Fruit fly (Drosophila melanogaster) Kc167 (cell line): ENCODE measurements around the gene CG6878.

Source experiments
- Myc ChIP-seq: fragments of >200 bp; optimal IDR thresholded peaks from 2 replicates; lab custom pipeline; 2017; ENCODE audit warnings: missing external identifiers
- Sin3A ChIP-seq: fragments of >200 bp; optimal IDR thresholded peaks from 2 replicates; lab custom pipeline; 2018; ENCODE audit warnings: missing external identifiers
- h ChIP-seq: fragments of >200 bp; optimal IDR thresholded peaks from 3 replicates; lab custom pipeline; 2018; ENCODE audit warnings: missing external identifiers
- insv ChIP-seq: fragments of >200 bp; optimal IDR thresholded peaks from 3 replicates; lab custom pipeline; 2018; ENCODE audit warnings: missing external identifiers
- psq ChIP-seq: fragments of >200 bp; optimal IDR thresholded peaks from 2 replicates; lab custom pipeline; 2017; ENCODE audit warnings: missing external identifiers
- ttk ChIP-seq: sonication (Bioruptor generic); optimal IDR thresholded peaks from 2 replicates; lab custom pipeline; 2017; ENCODE audit warnings: missing external identifiers

Gene CG6878

DNA sequence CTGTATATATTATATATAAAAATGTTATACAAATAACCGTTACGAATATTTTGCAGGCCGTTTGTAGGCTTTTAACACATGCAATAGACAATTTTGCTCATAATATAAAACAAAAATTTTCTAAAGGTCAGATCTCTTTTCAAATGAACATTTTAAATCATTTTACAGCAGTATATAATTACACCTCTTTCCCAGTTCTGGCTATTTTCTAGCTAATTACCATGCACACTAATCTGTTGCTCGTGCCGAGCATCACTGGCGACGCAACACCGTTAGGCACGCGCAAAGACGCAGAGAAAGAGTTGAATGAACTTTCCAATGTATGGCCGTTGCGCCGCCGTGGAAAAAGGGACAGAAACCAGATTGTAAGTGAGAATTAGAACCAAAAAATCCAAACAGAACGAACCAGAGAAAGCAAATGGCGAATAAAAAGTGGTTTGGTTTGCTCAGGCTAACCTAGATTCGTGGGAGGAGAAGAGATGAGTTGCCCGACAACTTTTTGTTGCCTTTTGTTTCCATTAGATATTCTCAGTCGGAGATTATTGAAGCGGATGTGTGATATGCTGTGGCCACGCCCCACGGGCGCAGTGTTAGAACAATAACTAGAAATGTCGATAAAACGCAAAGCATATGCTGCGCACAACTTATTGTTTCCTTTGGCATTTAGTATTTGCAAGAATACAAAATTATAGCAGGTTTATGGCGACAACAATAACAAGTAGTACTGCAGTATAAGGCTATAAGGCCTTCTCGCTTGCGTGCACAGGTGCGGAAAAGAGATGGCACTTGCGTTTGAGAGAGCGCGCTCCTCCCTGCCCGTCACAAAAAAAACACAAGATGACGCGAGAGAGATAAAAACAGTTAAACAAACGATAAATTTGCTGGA lies 20.3 kb upstream of the CG6878 start:
- TF ChIP-seq psq (lab: Kevin White, UChicago) (no peak), Myc (no peak), h (lab: Kevin White, UChicago) (no peak), insv (no peak), ttk (lab: Kevin White, UChicago) (no peak), Sin3A (lab: Kevin White, UChicago) (no peak)

DNA sequence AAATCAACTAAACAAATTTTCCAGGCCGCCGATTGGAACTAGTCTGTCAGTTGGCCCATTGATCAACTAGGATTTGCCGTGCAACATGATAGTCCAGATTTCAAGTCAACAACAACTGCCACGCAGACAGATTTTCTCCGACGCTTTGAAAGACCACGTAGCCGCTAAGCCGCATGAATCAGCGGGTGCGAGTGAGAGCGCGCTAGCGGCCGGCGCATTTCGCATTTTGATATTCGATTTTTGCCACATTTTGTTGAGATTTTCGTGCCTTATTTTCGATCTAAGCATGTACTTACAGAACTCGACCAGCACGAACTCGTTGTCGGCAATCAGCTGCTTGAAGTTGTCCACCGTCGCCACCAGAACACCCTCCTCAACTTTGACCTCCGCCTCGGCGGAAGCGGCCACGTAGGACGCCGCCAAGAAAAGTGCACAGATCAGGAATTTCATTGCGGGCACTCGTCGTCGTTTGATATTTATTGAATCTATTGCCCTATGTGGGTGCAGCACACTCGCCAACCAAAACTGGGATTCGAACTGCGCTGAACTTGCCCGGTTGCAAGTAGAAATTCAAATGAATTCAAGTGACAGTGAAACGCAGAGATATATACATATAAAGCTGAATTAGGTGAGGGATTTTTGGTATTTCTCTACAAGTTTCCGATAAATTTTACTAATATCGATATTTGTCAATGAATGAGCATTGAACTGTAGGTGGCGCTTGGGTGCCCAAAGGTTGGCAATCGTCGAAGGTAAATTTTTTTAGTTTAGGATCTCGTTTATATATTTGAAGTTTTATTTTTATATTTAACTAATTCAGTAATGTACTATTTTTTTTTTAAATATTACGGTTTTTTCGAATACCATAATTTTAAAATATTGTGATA lies 19.4 kb upstream of the CG6878 start, which contains the start of gene Pdi:
Gene Pdi, minus strand, starts transcription at position 837 of the 887 bp plus-strand sequence.
- TF ChIP-seq Sin3A (lab: Kevin White, UChicago) (no peak), ttk (lab: Kevin White, UChicago) (no peak), h (lab: Kevin White, UChicago) (no peak), psq (lab: Kevin White, UChicago) (no peak), insv (no peak), Myc (no peak)

DNA sequence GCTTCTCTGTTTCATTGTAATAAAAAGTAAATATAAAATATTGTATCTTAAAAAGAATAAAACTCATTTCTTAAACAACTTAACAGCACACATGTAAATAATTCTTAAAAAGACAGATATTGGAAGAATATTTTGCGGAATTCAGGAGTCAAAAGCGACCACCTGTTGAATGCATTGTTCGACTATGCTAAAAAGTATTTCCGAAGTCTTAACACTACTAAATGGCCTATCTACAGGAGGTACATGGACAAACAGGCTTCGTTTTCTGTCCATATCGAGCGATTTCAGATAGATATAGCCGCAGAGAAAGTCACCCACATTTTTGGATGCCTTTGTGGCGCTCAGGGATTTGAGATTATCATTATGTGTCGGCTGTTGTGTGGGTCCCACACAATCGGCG lies 18.5 kb upstream of the CG6878 start:
- TF ChIP-seq ttk (lab: Kevin White, UChicago) (no peak), Myc (no peak), insv (no peak), h (lab: Kevin White, UChicago) (no peak), psq (lab: Kevin White, UChicago) (no peak), Sin3A (lab: Kevin White, UChicago) (no peak)

DNA sequence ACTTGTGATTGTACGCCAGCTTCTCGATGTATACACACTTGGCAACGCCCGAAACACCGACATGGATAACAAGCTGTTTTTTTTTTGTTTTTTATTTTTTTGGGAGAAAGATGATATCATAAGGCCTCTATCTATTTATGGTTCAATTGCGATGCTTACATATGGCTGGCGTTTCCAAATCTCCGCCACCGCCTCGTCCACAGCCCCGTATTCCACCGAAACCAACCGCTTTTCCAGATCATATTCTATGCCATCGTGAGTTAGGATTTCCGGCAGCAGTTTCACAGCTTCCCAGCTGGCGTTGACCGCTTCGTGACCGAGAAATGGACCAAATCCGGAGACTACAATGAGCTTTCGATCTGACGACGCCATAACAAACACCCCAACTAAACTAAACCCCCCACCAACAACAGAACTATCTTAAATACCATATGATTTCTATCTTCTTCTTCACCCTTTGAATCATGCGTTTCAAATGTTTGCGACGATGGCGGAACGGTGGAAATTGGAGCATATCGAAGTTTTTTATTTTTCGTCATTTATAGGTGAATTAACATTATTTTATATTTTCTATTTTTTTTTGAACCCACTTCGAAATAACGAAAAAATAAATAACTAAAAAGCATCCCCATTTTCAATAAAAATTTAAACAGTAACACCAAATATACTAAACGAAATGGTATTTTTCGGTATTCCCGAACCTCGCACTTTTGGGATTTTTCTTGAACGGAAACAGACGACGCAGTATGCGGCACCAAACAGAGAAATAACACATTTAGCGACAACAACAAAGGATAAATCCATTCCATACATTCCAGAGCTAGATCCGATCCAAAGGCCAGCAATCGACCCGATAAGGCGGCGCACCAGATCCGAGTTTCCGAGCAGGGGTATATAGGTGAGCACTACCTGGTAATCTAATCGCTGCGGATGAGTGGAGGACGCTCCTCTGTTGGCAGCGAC lies 17.7 kb upstream of the CG6878 start, which contains the start of the genes CG32147 and Pex3:
Gene CG32147, minus strand, starts transcription at position 422 of the 963 bp plus-strand sequence.
Gene Pex3, plus strand, starts transcription at position 718 of the 963 bp plus-strand sequence.
- TF ChIP-seq h (lab: Kevin White, UChicago) (no peak), Sin3A (lab: Kevin White, UChicago) (no peak), Myc (no peak), psq (lab: Kevin White, UChicago) (no peak), ttk (lab: Kevin White, UChicago) (no peak), insv (no peak)

- TF ChIP-seq Myc: no peak
- no peak for TF ChIP-seq h (lab: Kevin White, UChicago)
- no peak for TF ChIP-seq psq (lab: Kevin White, UChicago)
- no peak for TF ChIP-seq Sin3A (lab: Kevin White, UChicago)
- TF ChIP-seq insv: no peak
- TF ChIP-seq ttk (lab: Kevin White, UChicago): no peak
These were observed 14.9 kb upstream of the CG6878 start, which contains the start of gene FucTA for dm6 chr3L:15146643-15147187. FucTA (plus strand) TSS chr3L:15147137.

dm6 chr3L:15150028-15150427 lies 11.6 kb upstream of the CG6878 start:
- TF ChIP-seq Sin3A (lab: Kevin White, UChicago) (no peak), Myc (no peak), psq (lab: Kevin White, UChicago) (no peak), ttk (lab: Kevin White, UChicago) (no peak), insv (no peak), h (lab: Kevin White, UChicago) (no peak)

- no peak for TF ChIP-seq Sin3A (lab: Kevin White, UChicago)
- no peak for TF ChIP-seq psq (lab: Kevin White, UChicago)
- no peak for TF ChIP-seq Myc
- no peak for TF ChIP-seq h (lab: Kevin White, UChicago)
- TF ChIP-seq insv: no peak
- TF ChIP-seq ttk (lab: Kevin White, UChicago): no peak
These were observed 3.1 kb upstream of the CG6878 start, which contains the start of the genes Msh6 and Prp31 for dm6 chr3L:15158330-15159114. Msh6 (minus strand) TSS chr3L:15158562. Prp31 (plus strand) TSS chr3L:15159100.

dm6 chr3L:15162005-15162404 lies 388 bp downstream of the CG6878 start:
- no peak for TF ChIP-seq psq (lab: Kevin White, UChicago)
- TF ChIP-seq Sin3A (lab: Kevin White, UChicago): no peak
- TF ChIP-seq h (lab: Kevin White, UChicago): no peak
- no peak for TF ChIP-seq insv
- TF ChIP-seq ttk (lab: Kevin White, UChicago): no peak
- TF ChIP-seq Myc: no peak

DNA sequence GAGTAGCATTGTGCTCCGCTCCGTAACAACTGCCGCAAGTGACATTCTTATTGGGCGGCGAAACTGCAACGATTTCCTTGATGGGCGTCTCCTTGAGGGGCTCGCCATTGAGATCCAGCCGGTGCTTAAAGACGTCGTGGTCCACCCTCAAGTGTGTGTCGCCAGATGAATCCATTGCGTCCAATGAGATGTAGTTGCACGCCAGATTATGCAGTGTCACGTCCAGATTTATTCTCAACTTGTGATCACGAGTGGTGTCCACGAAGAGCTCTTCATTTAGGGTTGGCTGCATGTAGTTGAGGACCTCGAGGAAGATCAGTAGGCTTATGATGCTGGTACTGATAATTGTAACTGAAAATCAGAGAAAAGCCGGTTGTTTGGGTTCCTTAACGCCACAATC lies 1.4 kb downstream of the CG6878 start:
- TF ChIP-seq Myc (no peak), Sin3A (lab: Kevin White, UChicago) (no peak), insv (no peak), ttk (lab: Kevin White, UChicago) (no peak), psq (lab: Kevin White, UChicago) (no peak), h (lab: Kevin White, UChicago) (no peak)
